Worm (Caenorhabditis elegans) whole organism, L1 larva: Measurements from ENCODE around the gene seu-1.

Experiments used
- ama-1 ChIP-seq: fragments of 150-350 bp; optimal IDR thresholded peaks from 2 replicates; lab custom pipeline; 2014
- ces-1 ChIP-seq: fragments of 150-350 bp; optimal IDR thresholded peaks from 2 replicates; lab custom pipeline; 2014; ENCODE audit warnings: missing biosample characterization, missing genetic modification reagents, missing genetic modification characterization
- elt-2 ChIP-seq: sonication (generic microtip); optimal IDR thresholded peaks from 2 replicates; lab custom pipeline; 2016; ENCODE audit warnings: missing genetic modification characterization, mild to moderate bottlenecking, inconsistent platforms, missing compliant biosample characterization, missing genetic modification reagents
- nhr-237 ChIP-seq: fragments of 150-350 bp; optimal IDR thresholded peaks from 2 replicates; lab custom pipeline; 2014; ENCODE audit warnings: missing biosample characterization, missing genetic modification characterization
- pag-3 ChIP-seq: sonication (generic microtip); optimal IDR thresholded peaks from 2 replicates; lab custom pipeline; 2017; ENCODE audit warnings: missing genetic modification characterization, mild to moderate bottlenecking, missing compliant biosample characterization, antibody characterized with exemption, borderline replicate concordance; ENCODE audit not compliant: insufficient read depth
- skn-1 ChIP-seq: fragments of 150-350 bp; optimal IDR thresholded peaks from 2 replicates; lab custom pipeline; 2014; ENCODE audit warnings: missing biosample characterization, missing genetic modification characterization
- tbx-2 ChIP-seq: sonication (generic microtip); optimal IDR thresholded peaks from 2 replicates; lab custom pipeline; 2016; ENCODE audit warnings: missing genetic modification characterization, missing compliant biosample characterization
- ztf-11 ChIP-seq, 2 experiments: sonication (generic microtip); optimal IDR thresholded peaks; 2 replicates each; lab custom pipeline; 2016 to 2017; ENCODE audit warnings: missing genetic modification characterization in 2 of 2, missing biosample characterization in 1 of 2, missing compliant biosample characterization in 1 of 2

- TF ChIP-seq ces-1 (no peak), pag-3 (no peak), ama-1 (no peak), skn-1 (no peak), tbx-2 (tag; lab: Kevin White, UChicago) (no peak), elt-2 (tag; lab: Kevin White, UChicago) (peak; percentile 12), ztf-11 (tag; optimal IDR thresholded peaks at IDR 0.05; lab: Kevin White, UChicago) (no peak), nhr-237 (tag; lab: Kevin White, UChicago) (no peak)
Measured at ce11 chrIV:6330790-6331189, 1.4 kb downstream of the seu-1 start.
